Fruit fly (Drosophila melanogaster) whole organism, wandering third instar larva: ENCODE measurements around the gene CG9986.

Experiments
- Abd-B ChIP-seq: fragments of >200 bp; optimal IDR thresholded peaks from 2 replicates; lab custom pipeline; 2017; ENCODE audit warnings: missing biosample characterization, missing genetic modification characterization
- CG9705 ChIP-seq: fragments of 200-800 bp; sonication (Bioruptor generic); optimal IDR thresholded peaks from 2 replicates; lab custom pipeline; 2018; ENCODE audit warnings: missing biosample characterization, mild to moderate bottlenecking, missing genetic modification characterization
- Dif ChIP-seq: fragments of 200-275, 200-300 bp; sonication (Bioruptor generic); optimal IDR thresholded peaks from 2 replicates; lab custom pipeline; 2018; ENCODE audit warnings: missing biosample characterization, missing genetic modification characterization; ENCODE audit not compliant: partially characterized antibody
- HLH106 ChIP-seq: fragments of 200-800 bp; optimal IDR thresholded peaks from 3 replicates; lab custom pipeline; 2019; ENCODE audit warnings: missing biosample characterization, mild to moderate bottlenecking, missing genetic modification characterization, moderate library complexity
- Hnf4 ChIP-seq: fragments of 200-800 bp; sonication (Bioruptor generic); optimal IDR thresholded peaks from 2 replicates; lab custom pipeline; 2016; ENCODE audit warnings: missing biosample characterization, mild to moderate bottlenecking, missing genetic modification characterization
- Hr78 ChIP-seq: fragments of >200 bp; optimal IDR thresholded peaks from 2 replicates; lab custom pipeline; 2017; ENCODE audit warnings: missing biosample characterization, missing genetic modification characterization
- Myc ChIP-seq: fragments of >200 bp; optimal IDR thresholded peaks from 2 replicates; lab custom pipeline; 2017
- br ChIP-seq: fragments of 200-800 bp; sonication (Bioruptor generic); optimal IDR thresholded peaks from 2 replicates; lab custom pipeline; 2016; ENCODE audit warnings: missing biosample characterization, missing genetic modification characterization
- foxo ChIP-seq, 2 experiments: fragments of 200-800 bp; sonication (Bioruptor generic); optimal IDR thresholded peaks; 2 replicates in 1 of 2; 3 replicates in 1 of 2; lab custom pipeline; 2016 to 2017; ENCODE audit warnings: missing biosample characterization in 2 of 2, missing genetic modification characterization in 2 of 2
- fru ChIP-seq: fragments of 200-800 bp; sonication (Bioruptor generic); optimal IDR thresholded peaks from 3 replicates; lab custom pipeline; 2016; ENCODE audit warnings: missing biosample characterization, mild to moderate bottlenecking, missing genetic modification characterization
- usp ChIP-seq: fragments of >200 bp; optimal IDR thresholded peaks from 2 replicates; lab custom pipeline; 2017; ENCODE audit warnings: missing biosample characterization, missing genetic modification characterization
- woc ChIP-seq: sonication (Bioruptor generic); optimal IDR thresholded peaks from 2 replicates; lab custom pipeline; 2016; ENCODE audit warnings: missing biosample characterization, mild to moderate bottlenecking, missing genetic modification characterization

- TF ChIP-seq usp (GFP tag; lab: Kevin White, UChicago), result no peak
- no peak for TF ChIP-seq fru (GFP tag; lab: Kevin White, UChicago)
- TF ChIP-seq foxo (GFP tag; optimal IDR thresholded peaks at IDR 0.05; lab: Kevin White, UChicago), result no peak
- no peak for TF ChIP-seq br (GFP tag; lab: Kevin White, UChicago)
- no peak for TF ChIP-seq Abd-B (GFP tag; lab: Kevin White, UChicago)
- no peak for TF ChIP-seq HLH106 (tag; lab: Kevin White, UChicago)
- no peak for TF ChIP-seq Hr78 (GFP tag; lab: Kevin White, UChicago)
- no peak for TF ChIP-seq woc (GFP tag; lab: Kevin White, UChicago)
- no peak for TF ChIP-seq Myc (lab: Kevin White, UChicago)
- TF ChIP-seq CG9705 (GFP tag; lab: Kevin White, UChicago), result no peak
- TF ChIP-seq Dif (GFP tag; lab: Kevin White, UChicago), result no peak
- no peak for TF ChIP-seq Hnf4 (GFP tag; lab: Kevin White, UChicago)
Measured at dm6 chr3R:28630861-28631260, 25.0 kb downstream of the CG9986 start.
